Fruit fly (Drosophila melanogaster) whole organism, embryonic: ENCODE measurements around the gene CG44405.

Source experiments
- Adf1 ChIP-seq: fragments of 200-800 bp; sonication (Bioruptor generic); IDR thresholded peaks from 2 replicates; pipeline ENCODE4 v1.3.6; 2022; ENCODE audit warnings: missing biosample characterization, missing genetic modification characterization
- CG10979 ChIP-seq: fragments of 200-800 bp; sonication (Bioruptor generic); optimal IDR thresholded peaks from 2 replicates; lab custom pipeline; 2018; ENCODE audit warnings: missing biosample characterization, mild to moderate bottlenecking, missing genetic modification characterization, moderate library complexity
- CG11456 ChIP-seq: fragments of 200-800 bp; sonication (Bioruptor generic); IDR thresholded peaks from 3 replicates; pipeline ENCODE4 v1.3.6; 2022; ENCODE audit warnings: missing biosample characterization, missing genetic modification characterization
- CG15696 ChIP-seq: fragments of 200-800 bp; sonication (Bioruptor generic); optimal IDR thresholded peaks from 2 replicates; lab custom pipeline; 2019; ENCODE audit warnings: missing biosample characterization, mild to moderate bottlenecking, missing genetic modification characterization, moderate library complexity
- CG1602 ChIP-seq: fragments of 200-800 bp; sonication (Bioruptor generic); optimal IDR thresholded peaks from 3 replicates; lab custom pipeline; 2016; ENCODE audit warnings: missing biosample characterization, missing genetic modification characterization
- CG1603 ChIP-seq: fragments of 200-800 bp; sonication (Bioruptor generic); optimal IDR thresholded peaks from 2 replicates; lab custom pipeline; 2019; ENCODE audit warnings: missing biosample characterization, mild to moderate bottlenecking, missing genetic modification characterization, moderate library complexity
- CG17328 ChIP-seq: fragments of 200-800 bp; sonication (Bioruptor generic); IDR thresholded peaks from 2 replicates; pipeline ENCODE4 v1.3.6; 2022; ENCODE audit warnings: missing biosample characterization, missing genetic modification characterization
- CG17359 ChIP-seq: fragments of 200-800 bp; sonication (Bioruptor generic); optimal IDR thresholded peaks from 3 replicates; lab custom pipeline; 2018; ENCODE audit warnings: missing biosample characterization, mild to moderate bottlenecking, missing genetic modification characterization, moderate library complexity
- CG17829 ChIP-seq: fragments of 200-800 bp; optimal IDR thresholded peaks from 2 replicates; lab custom pipeline; 2019; ENCODE audit warnings: missing biosample characterization, mild to moderate bottlenecking, missing genetic modification characterization, moderate library complexity
- CG18262 ChIP-seq: fragments of 200-800 bp; optimal IDR thresholded peaks from 3 replicates; lab custom pipeline; 2019; ENCODE audit warnings: missing biosample characterization, mild to moderate bottlenecking, missing genetic modification characterization, moderate library complexity
- CG2199 ChIP-seq: fragments of 200-800 bp; sonication (Bioruptor generic); IDR thresholded peaks from 3 replicates; pipeline ENCODE4 v1.3.6; 2022; ENCODE audit warnings: missing biosample characterization, missing genetic modification characterization
- CG30020 ChIP-seq: fragments of 200-800 bp; optimal IDR thresholded peaks from 2 replicates; lab custom pipeline; 2019; ENCODE audit warnings: missing biosample characterization, mild to moderate bottlenecking, missing genetic modification characterization, moderate library complexity
- CG32772 ChIP-seq: fragments of 200-800 bp; sonication (Bioruptor generic); IDR thresholded peaks from 2 replicates; pipeline ENCODE4 v1.3.6; 2022; ENCODE audit warnings: missing biosample characterization, missing genetic modification characterization
- CG4282 ChIP-seq: fragments of 200-800 bp; sonication (Bioruptor generic); optimal IDR thresholded peaks from 2 replicates; lab custom pipeline; 2016; ENCODE audit warnings: missing biosample characterization, missing genetic modification characterization
- CG43689 ChIP-seq: fragments of 200-800 bp; sonication (Bioruptor generic); IDR thresholded peaks from 2 replicates; pipeline ENCODE4 v1.3.6; 2022; ENCODE audit warnings: missing biosample characterization, missing genetic modification characterization
- CG6654 ChIP-seq: fragments of 200-800 bp; sonication (Bioruptor generic); optimal IDR thresholded peaks from 2 replicates; lab custom pipeline; 2017; ENCODE audit warnings: missing biosample characterization, mild to moderate bottlenecking, missing genetic modification characterization
- CG7839 ChIP-seq: fragments of 200-800 bp; sonication (Bioruptor generic); optimal IDR thresholded peaks from 3 replicates; lab custom pipeline; 2018; ENCODE audit warnings: missing biosample characterization, mild to moderate bottlenecking, missing genetic modification characterization, moderate library complexity
- CG7928 ChIP-seq: fragments of 200-800 bp; sonication (Bioruptor generic); optimal IDR thresholded peaks from 2 replicates; lab custom pipeline; 2017; ENCODE audit warnings: missing biosample characterization, mild to moderate bottlenecking, missing genetic modification characterization
- CG8478 ChIP-seq: fragments of >200 bp; optimal IDR thresholded peaks from 2 replicates; lab custom pipeline; 2018
- CG8765 ChIP-seq: fragments of 200-800 bp; sonication (Bioruptor generic); IDR thresholded peaks from 2 replicates; pipeline ENCODE4 v1.3.6; 2022; ENCODE audit warnings: missing biosample characterization, missing genetic modification characterization
- CG9727 ChIP-seq: fragments of 200-800 bp; sonication (Bioruptor generic); optimal IDR thresholded peaks from 3 replicates; lab custom pipeline; 2017; ENCODE audit warnings: missing biosample characterization, mild to moderate bottlenecking, missing genetic modification characterization
- D19A ChIP-seq: fragments of 200-800 bp; optimal IDR thresholded peaks from 3 replicates; lab custom pipeline; 2019; ENCODE audit warnings: missing biosample characterization, mild to moderate bottlenecking, missing genetic modification characterization, moderate library complexity
- Dll ChIP-seq: fragments of 200-800 bp; sonication (Bioruptor generic); IDR thresholded peaks from 4 replicates; pipeline ENCODE4 v1.3.6; 2022; ENCODE audit warnings: missing biosample characterization, missing genetic modification characterization; ENCODE audit not compliant: partially characterized antibody
- Eip74EF ChIP-seq, 2 experiments: fragments of 200-800 bp in 1 of 2; fragments of >200 bp in 1 of 2; sonication (Bioruptor generic) in 1 of 2; optimal IDR thresholded peaks; 2 replicates each; lab custom pipeline; 2017 to 2019; ENCODE audit warnings: missing biosample characterization in 2 of 2, missing genetic modification characterization in 2 of 2, mild to moderate bottlenecking in 1 of 2, moderate library complexity in 1 of 2
- Elba2 ChIP-seq: fragments of 200-800 bp; sonication (Bioruptor generic); optimal IDR thresholded peaks from 3 replicates; lab custom pipeline; 2016; ENCODE audit warnings: missing biosample characterization, missing genetic modification characterization
- Fer2 ChIP-seq: fragments of 200-800 bp; sonication (Bioruptor generic); optimal IDR thresholded peaks from 2 replicates; lab custom pipeline; 2018; ENCODE audit warnings: missing biosample characterization, mild to moderate bottlenecking, missing genetic modification characterization, moderate library complexity
- GATAe ChIP-seq: fragments of 200-800 bp; sonication (Bioruptor generic); conservative IDR thresholded peaks from 2 replicates; pipeline ENCODE4 v1.3.6; 2022; ENCODE audit warnings: missing biosample characterization, missing genetic modification characterization
- Gsc ChIP-seq: fragments of 200-800 bp; sonication (Bioruptor generic); IDR thresholded peaks from 2 replicates; pipeline ENCODE4 v1.3.6; 2022; ENCODE audit warnings: missing biosample characterization, missing genetic modification characterization
- Hsf ChIP-seq: fragments of 200-800 bp; sonication (Bioruptor generic); optimal IDR thresholded peaks from 3 replicates; lab custom pipeline; 2016; ENCODE audit warnings: missing biosample characterization, missing genetic modification characterization
- Kr ChIP-seq: fragments of 200-800 bp; sonication (Bioruptor generic); optimal IDR thresholded peaks from 2 replicates; lab custom pipeline; 2017; ENCODE audit warnings: missing biosample characterization, mild to moderate bottlenecking, missing genetic modification characterization
- Lpt ChIP-seq: fragments of >200 bp; optimal IDR thresholded peaks from 2 replicates; lab custom pipeline; 2018; ENCODE audit warnings: missing biosample characterization, missing genetic modification characterization
- MBD-R2 ChIP-seq: fragments of 200-800 bp; sonication (Bioruptor generic); IDR thresholded peaks from 2 replicates; pipeline ENCODE4 v1.3.6; 2022; ENCODE audit warnings: missing biosample characterization, missing genetic modification characterization
- Meics ChIP-seq: fragments of 200-800 bp; sonication (Bioruptor generic); optimal IDR thresholded peaks from 2 replicates; lab custom pipeline; 2017; ENCODE audit warnings: missing biosample characterization, mild to moderate bottlenecking, missing genetic modification characterization
- NK7.1 ChIP-seq: fragments of 200-800 bp; sonication (Bioruptor generic); optimal IDR thresholded peaks from 3 replicates; lab custom pipeline; 2016; ENCODE audit warnings: missing biosample characterization, missing genetic modification characterization
- PHDP ChIP-seq: fragments of 200-800 bp; sonication (Bioruptor generic); optimal IDR thresholded peaks from 3 replicates; lab custom pipeline; 2018; ENCODE audit warnings: missing biosample characterization, mild to moderate bottlenecking, missing genetic modification characterization, moderate library complexity
- cwo ChIP-seq: fragments of 200-800 bp; sonication (Bioruptor generic); optimal IDR thresholded peaks from 3 replicates; lab custom pipeline; 2017; ENCODE audit warnings: missing biosample characterization, missing genetic modification characterization, mild to moderate bottlenecking, moderate library complexity, missing genetic modification reagents
- danr ChIP-seq: fragments of 200-800 bp; sonication (Bioruptor generic); IDR thresholded peaks from 2 replicates; pipeline ENCODE4 v1.3.6; 2022; ENCODE audit warnings: missing biosample characterization, missing genetic modification characterization
- dmrt99B ChIP-seq: fragments of 200-800 bp; sonication (Bioruptor generic); optimal IDR thresholded peaks from 2 replicates; lab custom pipeline; 2018; ENCODE audit warnings: missing biosample characterization, mild to moderate bottlenecking, missing genetic modification characterization, moderate library complexity
- eve ChIP-seq, 2 experiments: fragments of >200 bp; optimal IDR thresholded peaks; 2 replicates each; lab custom pipeline; 2017; ENCODE audit warnings: missing biosample characterization in 2 of 2, missing genetic modification characterization in 2 of 2
- fd64A ChIP-seq: fragments of 200-800 bp; sonication (Bioruptor generic); optimal IDR thresholded peaks from 3 replicates; lab custom pipeline; 2018; ENCODE audit warnings: missing biosample characterization, mild to moderate bottlenecking, missing genetic modification characterization
- gcm2 ChIP-seq: fragments of 200-800 bp; sonication (Bioruptor generic); optimal IDR thresholded peaks from 2 replicates; lab custom pipeline; 2016; ENCODE audit warnings: missing biosample characterization, missing genetic modification characterization
- hkb ChIP-seq, 2 experiments: fragments of 200-800 bp in 1 of 2; fragments of >200 bp in 1 of 2; sonication (Bioruptor generic) in 1 of 2; IDR thresholded peaks in 1 of 2; optimal IDR thresholded peaks in 1 of 2; 2 replicates each; pipeline versions ENCODE4 v1.3.6 to Lab custom; 2017 to 2022; ENCODE audit warnings: missing biosample characterization in 1 of 2, missing genetic modification characterization in 1 of 2
- kay ChIP-seq: fragments of 200-800 bp; sonication (Bioruptor generic); optimal IDR thresholded peaks from 2 replicates; lab custom pipeline; 2016; ENCODE audit warnings: missing biosample characterization, missing genetic modification characterization
- lilli ChIP-seq: fragments of 200-800 bp; sonication (Bioruptor generic); optimal IDR thresholded peaks from 3 replicates; lab custom pipeline; 2016; ENCODE audit warnings: missing biosample characterization, missing genetic modification characterization
- nau ChIP-seq: fragments of 200-800 bp; sonication (Bioruptor generic); optimal IDR thresholded peaks from 3 replicates; lab custom pipeline; 2017; ENCODE audit warnings: missing biosample characterization, mild to moderate bottlenecking, missing genetic modification characterization, missing genetic modification reagents
- phol ChIP-seq: fragments of 200-800 bp; sonication (Bioruptor generic); optimal IDR thresholded peaks from 3 replicates; lab custom pipeline; 2018; ENCODE audit warnings: missing biosample characterization, mild to moderate bottlenecking, missing genetic modification characterization, moderate library complexity
- pros ChIP-seq: fragments of 200-800 bp; sonication (Bioruptor generic); optimal IDR thresholded peaks from 3 replicates; lab custom pipeline; 2019; ENCODE audit warnings: missing biosample characterization, mild to moderate bottlenecking, missing genetic modification characterization, moderate library complexity
- run ChIP-seq: fragments of 200-800 bp; sonication (Bioruptor generic); optimal IDR thresholded peaks from 3 replicates; lab custom pipeline; 2018; ENCODE audit warnings: missing biosample characterization, mild to moderate bottlenecking, missing genetic modification characterization
- twi ChIP-seq: fragments of 200-800 bp; optimal IDR thresholded peaks from 2 replicates; lab custom pipeline; 2019; ENCODE audit warnings: missing biosample characterization, mild to moderate bottlenecking, missing genetic modification characterization, moderate library complexity
- zen2 ChIP-seq: fragments of 200-800 bp; sonication (Bioruptor generic); IDR thresholded peaks from 3 replicates; pipeline ENCODE4 v1.3.6; 2022; ENCODE audit warnings: missing biosample characterization, missing genetic modification characterization; ENCODE audit not compliant: partially characterized antibody

CG44405 gene

dm6 chr2L:16302773-16303279, 39.3 kb downstream of the CG44405 start, which contains the start of gene GMF (continued):
- peak; percentile 63 for TF ChIP-seq CG10979
- TF ChIP-seq Adf1 (GFP tag; lab: Robert Waterston, UW), result peak; percentile 26; the same call in 1 of the 2 replicates
- peak; percentile 65 for TF ChIP-seq MBD-R2
- TF ChIP-seq CG4282 (GFP tag; lab: Kevin White, UChicago), result no peak
- TF ChIP-seq Lpt (GFP tag; lab: Kevin White, UChicago), result no peak
- TF ChIP-seq CG18262, result peak; percentile 60
- TF ChIP-seq eve (GFP tag; optimal IDR thresholded peaks at IDR 0.05; lab: Kevin White, UChicago), result no peak
- TF ChIP-seq Elba2 (GFP tag; lab: Kevin White, UChicago), result no peak
- no peak for TF ChIP-seq CG7928 (GFP tag; lab: Kevin White, UChicago)
- TF ChIP-seq CG6654 (GFP tag; lab: Kevin White, UChicago), result no peak
- no peak for TF ChIP-seq CG1603
- no peak for TF ChIP-seq CG43689
- TF ChIP-seq CG1602 (GFP tag; lab: Kevin White, UChicago), result peak; percentile 23
- TF ChIP-seq nau (GFP tag; lab: Kevin White, UChicago), result no peak
- peak; percentile 45 for TF ChIP-seq lilli (GFP tag; lab: Kevin White, UChicago)
- TF ChIP-seq Meics, result peak; percentile 39
- TF ChIP-seq CG30020 (tag; lab: Kevin White, UChicago), result peak; percentile 39
- no peak for TF ChIP-seq hkb (optimal IDR thresholded peaks at IDR 0.05; lab: Kevin White, UChicago)
- no peak for TF ChIP-seq hkb (GFP tag; IDR thresholded peaks at IDR 0.05; lab: Robert Waterston, UW)
- peak; percentile 66 for TF ChIP-seq Dll
- TF ChIP-seq gcm2 (GFP tag; lab: Kevin White, UChicago), result no peak
- TF ChIP-seq zen2 (GFP tag; lab: Robert Waterston, UW), result no peak
- peak; percentile 25 for TF ChIP-seq Hsf (GFP tag; lab: Kevin White, UChicago)
- TF ChIP-seq danr (GFP tag; lab: Robert Waterston, UW), result no peak
- TF ChIP-seq CG8765 (GFP tag; lab: Robert Waterston, UW), result no peak
- no peak for TF ChIP-seq Gsc (GFP tag; lab: Robert Waterston, UW)
- no peak for TF ChIP-seq CG2199
- no peak for TF ChIP-seq CG32772 (GFP tag; lab: Robert Waterston, UW)
- no peak for TF ChIP-seq CG7839 (tag; lab: Kevin White, UChicago)
- no peak for TF ChIP-seq CG8478 (lab: Kevin White, UChicago)
- no peak for TF ChIP-seq Fer2 (tag; lab: Kevin White, UChicago)
- TF ChIP-seq NK7.1 (GFP tag; lab: Kevin White, UChicago), result no peak
- no peak for TF ChIP-seq D19A (tag; lab: Kevin White, UChicago)
- peak; percentile 38 for TF ChIP-seq CG17829 (tag; lab: Kevin White, UChicago)
- peak; percentile 70 for TF ChIP-seq phol (tag; lab: Kevin White, UChicago)
- peak; percentile 6 for TF ChIP-seq twi (tag; lab: Kevin White, UChicago)
- TF ChIP-seq PHDP (tag; lab: Kevin White, UChicago), result peak; percentile 6
- TF ChIP-seq cwo, result no peak
- peak; percentile 14 for TF ChIP-seq CG17359 (tag; lab: Kevin White, UChicago)
- no peak for TF ChIP-seq GATAe (GFP tag; lab: Robert Waterston, UW)
- no peak for TF ChIP-seq run
- peak in 1 of 2 experiments; percentile 0 for TF ChIP-seq Eip74EF (GFP tag; optimal IDR thresholded peaks at IDR 0.05; lab: Kevin White, UChicago)
- TF ChIP-seq CG9727, result peak; percentile 50
- TF ChIP-seq CG11456 (GFP tag; lab: Robert Waterston, UW), result no peak
- no peak for TF ChIP-seq pros (GFP tag; lab: Kevin White, UChicago)
- no peak for TF ChIP-seq fd64A
- TF ChIP-seq dmrt99B (tag; lab: Kevin White, UChicago), result no peak
- TF ChIP-seq kay (GFP tag; lab: Kevin White, UChicago), result peak; percentile 79
- TF ChIP-seq CG17328 (GFP tag; lab: Robert Waterston, UW), result peak; percentile 52; the same call in 1 of the 2 replicates
- TF ChIP-seq CG15696, result peak; percentile 46
- no peak for TF ChIP-seq Kr (GFP tag; lab: Kevin White, UChicago)
